Fruit fly (Drosophila melanogaster) whole organism, wandering third instar larva: Measurements from ENCODE around the gene CG7215.

Experiments
- Abd-B ChIP-seq: fragments of >200 bp; optimal IDR thresholded peaks from 2 replicates; lab custom pipeline; 2017; ENCODE audit warnings: missing biosample characterization, missing genetic modification characterization
- Dif ChIP-seq: fragments of 200-275, 200-300 bp; sonication (Bioruptor generic); optimal IDR thresholded peaks from 2 replicates; lab custom pipeline; 2018; ENCODE audit warnings: missing biosample characterization, missing genetic modification characterization; ENCODE audit not compliant: partially characterized antibody
- Sp1 ChIP-seq: fragments of 200-800 bp; sonication (Bioruptor generic); optimal IDR thresholded peaks from 3 replicates; lab custom pipeline; 2019; ENCODE audit warnings: missing biosample characterization, mild to moderate bottlenecking, missing genetic modification characterization, moderate library complexity
- ey ChIP-seq: fragments of 200-800 bp; sonication (Bioruptor generic); optimal IDR thresholded peaks from 2 replicates; lab custom pipeline; 2016; ENCODE audit warnings: missing biosample characterization, missing genetic modification characterization
- h ChIP-seq: fragments of 200-800 bp; sonication (Bioruptor generic); optimal IDR thresholded peaks from 3 replicates; lab custom pipeline; 2016; ENCODE audit warnings: missing biosample characterization, mild to moderate bottlenecking, missing genetic modification characterization
- jim ChIP-seq: fragments of 175-275, 200-325 bp; sonication (Bioruptor generic); optimal IDR thresholded peaks from 2 replicates; lab custom pipeline; 2016; ENCODE audit warnings: missing biosample characterization, mild to moderate bottlenecking, missing genetic modification characterization
- sage ChIP-seq: fragments of 200-800 bp; sonication (Bioruptor generic); optimal IDR thresholded peaks from 2 replicates; lab custom pipeline; 2016; ENCODE audit warnings: missing biosample characterization, mild to moderate bottlenecking, missing genetic modification characterization
- sv ChIP-seq: fragments of 200-800 bp; sonication (Bioruptor generic); optimal IDR thresholded peaks from 3 replicates; lab custom pipeline; 2016; ENCODE audit warnings: missing biosample characterization, missing genetic modification characterization

DNA sequence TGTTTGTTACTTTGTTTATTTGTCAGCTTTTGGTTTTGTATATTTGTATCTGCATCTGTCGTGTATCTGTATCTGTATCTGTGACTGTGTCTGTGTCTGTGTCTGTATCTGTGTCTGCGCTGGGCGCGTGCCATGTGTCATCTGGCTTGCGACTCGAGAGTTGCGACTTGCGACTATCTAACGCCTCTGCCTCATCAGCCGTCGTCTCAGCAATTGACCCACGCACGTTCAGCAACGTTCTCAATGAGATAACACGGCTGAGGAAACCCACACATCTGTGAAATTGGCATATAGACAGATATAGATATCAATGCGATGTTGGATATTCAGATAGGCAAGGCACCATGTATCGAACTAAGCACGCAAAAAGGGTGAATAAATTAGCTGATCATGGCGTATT, 48.4 kb downstream of the CG7215 start:
- TF ChIP-seq h (GFP tag; lab: Kevin White, UChicago) (no peak), jim (GFP tag; lab: Kevin White, UChicago) (no peak), sv (GFP tag; lab: Kevin White, UChicago) (no peak), sage (no peak), Abd-B (GFP tag; lab: Kevin White, UChicago) (no peak), Sp1 (no peak), Dif (GFP tag; lab: Kevin White, UChicago) (no peak), ey (GFP tag; lab: Kevin White, UChicago) (no peak)
